Worm (Caenorhabditis elegans) whole organism, young adult: ENCODE results near the gene lsd-1.

Experiments
- B0019.2 ChIP-seq: fragments of 200-800 bp; sonication (Bioruptor generic); conservative IDR thresholded peaks from 2 replicates; pipeline ENCODE4 v1.3.6; 2022; ENCODE audit warnings: missing genetic modification reagents, missing genetic modification characterization, missing compliant biosample characterization
- B0035.1 ChIP-seq: sonication (generic microtip); optimal IDR thresholded peaks from 2 replicates; lab custom pipeline; 2016; ENCODE audit warnings: missing genetic modification characterization, mild to moderate bottlenecking, missing compliant biosample characterization, missing genotype, missing genetic modification reagents
- B0261.1 ChIP-seq: sonication (generic microtip); optimal IDR thresholded peaks from 2 replicates; lab custom pipeline; 2016; ENCODE audit warnings: mild to moderate bottlenecking, missing genetic modification characterization, moderate library complexity, missing compliant biosample characterization
- C06A6.2 ChIP-seq: fragments of 200-800 bp; sonication (Bioruptor generic); conservative IDR thresholded peaks from 2 replicates; pipeline ENCODE4 v1.3.6; 2022; ENCODE audit warnings: missing genetic modification characterization, missing compliant biosample characterization
- F52B5.7 ChIP-seq: sonication (generic microtip); optimal IDR thresholded peaks from 2 replicates; lab custom pipeline; 2016; ENCODE audit warnings: mild to moderate bottlenecking, missing genetic modification characterization, missing compliant biosample characterization
- T07F8.4 ChIP-seq: sonication (generic microtip); optimal IDR thresholded peaks from 2 replicates; lab custom pipeline; 2016; ENCODE audit warnings: mild to moderate bottlenecking, missing genetic modification characterization, moderate library complexity, missing compliant biosample characterization
- ama-1 ChIP-seq, 3 experiments: fragments of 150-350 bp in 1 of 3; sonication (generic microtip) in 2 of 3; optimal IDR thresholded peaks; 2 replicates each; lab custom pipeline; 2014 to 2018; ENCODE audit warnings: missing biosample characterization in 2 of 3, missing genetic modification characterization in 2 of 3, missing genetic modification reagents in 2 of 3
- aptf-3 ChIP-seq: fragments of 200-800 bp; sonication (Bioruptor generic); IDR thresholded peaks from 2 replicates; pipeline ENCODE4 v1.3.6; 2022; ENCODE audit warnings: missing genetic modification characterization, missing compliant biosample characterization
- atf-7 ChIP-seq: sonication (generic microtip); optimal IDR thresholded peaks from 2 replicates; lab custom pipeline; 2017; ENCODE audit warnings: mild to moderate bottlenecking, missing genetic modification characterization, missing compliant biosample characterization
- attf-3 ChIP-seq: fragments of 200-800 bp; sonication (Bioruptor generic); conservative IDR thresholded peaks from 2 replicates; pipeline ENCODE4 v1.3.6; 2022; ENCODE audit warnings: missing genetic modification reagents, missing genetic modification characterization, missing compliant biosample characterization
- attf-5 ChIP-seq: fragments of 200-800 bp; sonication (Bioruptor generic); optimal IDR thresholded peaks from 2 replicates; lab custom pipeline; 2018; ENCODE audit warnings: mild to moderate bottlenecking, missing genetic modification characterization, missing compliant biosample characterization
- ccch-3 ChIP-seq: fragments of 200-800 bp; sonication (Bioruptor generic); optimal IDR thresholded peaks from 2 replicates; lab custom pipeline; 2018; ENCODE audit warnings: mild to moderate bottlenecking, missing genetic modification characterization, missing compliant biosample characterization
- cebp-1 ChIP-seq, 2 experiments: fragments of 200-800 bp in 1 of 2; sonication (Bioruptor generic) in 1 of 2; sonication (generic microtip) in 1 of 2; IDR thresholded peaks in 1 of 2; optimal IDR thresholded peaks in 1 of 2; 2 replicates each; pipeline versions ENCODE4 v1.3.6 to Lab custom; 2017 to 2022; ENCODE audit warnings: missing compliant biosample characterization in 2 of 2, missing genetic modification characterization in 2 of 2, mild to moderate bottlenecking in 1 of 2, missing genetic modification reagents in 1 of 2, moderate library complexity in 1 of 2
- ceh-27 ChIP-seq: fragments of 200-800 bp; sonication (Bioruptor generic); optimal IDR thresholded peaks from 2 replicates; lab custom pipeline; 2018; ENCODE audit warnings: mild to moderate bottlenecking, missing genetic modification characterization, moderate library complexity, missing compliant biosample characterization
- dox-1 ChIP-seq: fragments of 200-800 bp; sonication (Bioruptor generic); IDR thresholded peaks from 2 replicates; pipeline ENCODE4 v1.3.6; 2022; ENCODE audit warnings: missing genetic modification reagents, missing genetic modification characterization, missing compliant biosample characterization
- dpl-1 ChIP-seq: fragments of 150-350 bp; optimal IDR thresholded peaks from 2 replicates; lab custom pipeline; 2014; ENCODE audit warnings: missing biosample characterization, missing genetic modification reagents, missing genetic modification characterization
- efl-1 ChIP-seq: fragments of 150-350 bp; optimal IDR thresholded peaks from 2 replicates; lab custom pipeline; 2014; ENCODE audit warnings: missing biosample characterization, missing genetic modification reagents, missing genetic modification characterization
- ets-4 ChIP-seq: fragments of 200-800 bp; sonication (Bioruptor generic); optimal IDR thresholded peaks from 2 replicates; lab custom pipeline; 2018; ENCODE audit warnings: mild to moderate bottlenecking, missing genetic modification characterization, missing compliant biosample characterization
- fkh-3 ChIP-seq: sonication (generic microtip); optimal IDR thresholded peaks from 2 replicates; lab custom pipeline; 2016; ENCODE audit warnings: mild to moderate bottlenecking, missing genetic modification characterization, missing compliant biosample characterization
- gei-17 ChIP-seq: fragments of 200-800 bp; sonication (Bioruptor generic); optimal IDR thresholded peaks from 2 replicates; lab custom pipeline; 2018; ENCODE audit warnings: mild to moderate bottlenecking, missing genetic modification characterization, missing compliant biosample characterization
- hmg-1.2 ChIP-seq: fragments of 200-800 bp; sonication (Bioruptor generic); IDR thresholded peaks from 2 replicates; pipeline ENCODE4 v1.3.6; 2022; ENCODE audit warnings: missing genetic modification reagents, missing genetic modification characterization, missing compliant biosample characterization
- hmg-20 ChIP-seq: fragments of 200-800 bp; sonication (Bioruptor generic); IDR thresholded peaks from 2 replicates; pipeline ENCODE4 v1.3.6; 2022; ENCODE audit warnings: missing genetic modification reagents, missing genetic modification characterization, missing compliant biosample characterization
- hrde-1 ChIP-seq: sonication (generic microtip); optimal IDR thresholded peaks from 2 replicates; lab custom pipeline; 2016; ENCODE audit warnings: missing genetic modification characterization, mild to moderate bottlenecking, missing compliant biosample characterization, moderate library complexity, missing genotype, missing genetic modification reagents, borderline replicate concordance
- hsf-1 ChIP-seq: fragments of 200-800 bp; sonication (Bioruptor generic); IDR thresholded peaks from 2 replicates; pipeline ENCODE4 v1.3.6; 2022; ENCODE audit warnings: missing genetic modification reagents, missing genetic modification characterization, missing compliant biosample characterization
- let-607 ChIP-seq, 2 experiments: fragments of 200-800 bp in 1 of 2; sonication (Bioruptor generic) in 1 of 2; sonication (generic microtip) in 1 of 2; optimal IDR thresholded peaks; 2 replicates each; lab custom pipeline; 2016 to 2018; ENCODE audit warnings: mild to moderate bottlenecking in 2 of 2, missing compliant biosample characterization in 2 of 2, missing genetic modification characterization in 2 of 2, moderate library complexity in 2 of 2, missing genotype in 1 of 2
- lin-35 ChIP-seq, 3 experiments: fragments of 150-350 bp in 2 of 3; sonication (generic microtip) in 1 of 3; optimal IDR thresholded peaks; 2 replicates each; lab custom pipeline; 2014 to 2018; ENCODE audit warnings: missing biosample characterization in 3 of 3, missing genetic modification characterization in 3 of 3, missing genetic modification reagents in 3 of 3
- lin-40 ChIP-seq: sonication (generic microtip); optimal IDR thresholded peaks from 2 replicates; lab custom pipeline; 2016; ENCODE audit warnings: missing genetic modification characterization, mild to moderate bottlenecking, missing compliant biosample characterization, missing genotype, missing genetic modification reagents
- lin-54 ChIP-seq: fragments of 200-800 bp; sonication (Bioruptor generic); optimal IDR thresholded peaks from 2 replicates; lab custom pipeline; 2018; ENCODE audit warnings: mild to moderate bottlenecking, missing genetic modification characterization, missing compliant biosample characterization
- lir-1 ChIP-seq: fragments of 200-800 bp; sonication (Bioruptor generic); conservative IDR thresholded peaks from 2 replicates; pipeline ENCODE4 v1.3.6; 2022; ENCODE audit warnings: missing genetic modification reagents, missing genetic modification characterization, missing compliant biosample characterization
- madf-3 ChIP-seq: fragments of 200-800 bp; sonication (Bioruptor generic); IDR thresholded peaks from 2 replicates; pipeline ENCODE4 v1.3.6; 2022; ENCODE audit warnings: missing genetic modification reagents, missing genetic modification characterization, missing compliant biosample characterization
- madf-8 ChIP-seq: fragments of 200-800 bp; sonication (Bioruptor generic); conservative IDR thresholded peaks from 2 replicates; pipeline ENCODE4 v1.3.6; 2022; ENCODE audit warnings: missing genetic modification reagents, missing genetic modification characterization, missing compliant biosample characterization
- mxl-1 ChIP-seq: sonication (generic microtip); optimal IDR thresholded peaks from 2 replicates; lab custom pipeline; 2016; ENCODE audit warnings: missing genetic modification characterization, missing compliant biosample characterization
- nfya-1 ChIP-seq: sonication (generic microtip); optimal IDR thresholded peaks from 2 replicates; lab custom pipeline; 2017; ENCODE audit warnings: antibody characterized with exemption, missing compliant biosample characterization, missing genetic modification characterization, borderline replicate concordance; ENCODE audit not compliant: insufficient read depth
- nfya-2 ChIP-seq: fragments of 200-800 bp; sonication (Bioruptor generic); IDR thresholded peaks from 2 replicates; pipeline ENCODE4 v1.3.6; 2022; ENCODE audit warnings: missing genetic modification reagents, missing genetic modification characterization, missing compliant biosample characterization
- nhr-27 ChIP-seq: fragments of 200-800 bp; sonication (Bioruptor generic); optimal IDR thresholded peaks from 2 replicates; lab custom pipeline; 2018; ENCODE audit warnings: mild to moderate bottlenecking, missing genetic modification characterization, moderate library complexity, missing compliant biosample characterization
- pbrm-1 ChIP-seq: fragments of 200-800 bp; sonication (Bioruptor generic); IDR thresholded peaks from 2 replicates; pipeline ENCODE4 v1.3.6; 2022; ENCODE audit warnings: missing genetic modification reagents, missing genetic modification characterization, missing compliant biosample characterization
- pha-4 ChIP-seq: fragments of 150-350 bp; sonication (generic microtip); optimal IDR thresholded peaks from 2 replicates; lab custom pipeline; 2014; ENCODE audit warnings: missing biosample characterization, missing genetic modification reagents, missing genetic modification characterization
- rcor-1 ChIP-seq: fragments of 200-800 bp; sonication (Bioruptor generic); IDR thresholded peaks from 2 replicates; pipeline ENCODE4 v1.3.6; 2022; ENCODE audit warnings: missing genetic modification reagents, missing genetic modification characterization, missing compliant biosample characterization
- rec-8 ChIP-seq, 2 experiments: sonication (generic microtip); optimal IDR thresholded peaks; 2 replicates each; lab custom pipeline; 2016; ENCODE audit warnings: mild to moderate bottlenecking in 2 of 2, missing genetic modification characterization in 2 of 2, missing genetic modification reagents in 2 of 2, missing genotype in 2 of 2, missing biosample characterization in 1 of 2, missing compliant biosample characterization in 1 of 2, moderate library complexity in 1 of 2
- rpc-1 ChIP-seq, 2 experiments: fragments of 150-350 bp in 1 of 2; sonication (generic microtip) in 1 of 2; optimal IDR thresholded peaks; 2 replicates each; lab custom pipeline; 2014 to 2018; ENCODE audit warnings: missing biosample characterization in 1 of 2, missing genetic modification characterization in 1 of 2, missing genetic modification reagents in 1 of 2, missing genotype in 1 of 2
- sptf-2 ChIP-seq: fragments of 200-800 bp; sonication (Bioruptor generic); optimal IDR thresholded peaks from 2 replicates; lab custom pipeline; 2018; ENCODE audit warnings: mild to moderate bottlenecking, missing genetic modification characterization, missing compliant biosample characterization
- tbp1 ChIP-seq: fragments of 200-800 bp; sonication (Bioruptor generic); optimal IDR thresholded peaks from 2 replicates; lab custom pipeline; 2018; ENCODE audit warnings: mild to moderate bottlenecking, missing genetic modification characterization, missing compliant biosample characterization
- unc-130 ChIP-seq: sonication (generic microtip); optimal IDR thresholded peaks from 2 replicates; lab custom pipeline; 2016; ENCODE audit warnings: missing genetic modification reagents, missing genetic modification characterization, missing compliant biosample characterization
- xnd-1 ChIP-seq: sonication (generic microtip); optimal IDR thresholded peaks from 2 replicates; lab custom pipeline; 2016; ENCODE audit warnings: missing genotype, missing genetic modification reagents, missing genetic modification characterization, missing compliant biosample characterization
- zfh-2 ChIP-seq: fragments of 200-800 bp; sonication (Bioruptor generic); conservative IDR thresholded peaks from 2 replicates; pipeline ENCODE4 v1.3.6; 2022; ENCODE audit warnings: missing genetic modification reagents, missing genetic modification characterization, missing compliant biosample characterization
- ztf-28 ChIP-seq: fragments of 200-800 bp; sonication (Bioruptor generic); IDR thresholded peaks from 2 replicates; pipeline ENCODE4 v1.3.6; 2022; ENCODE audit warnings: missing genetic modification reagents, missing genetic modification characterization, missing compliant biosample characterization

lsd-1 gene

DNA sequence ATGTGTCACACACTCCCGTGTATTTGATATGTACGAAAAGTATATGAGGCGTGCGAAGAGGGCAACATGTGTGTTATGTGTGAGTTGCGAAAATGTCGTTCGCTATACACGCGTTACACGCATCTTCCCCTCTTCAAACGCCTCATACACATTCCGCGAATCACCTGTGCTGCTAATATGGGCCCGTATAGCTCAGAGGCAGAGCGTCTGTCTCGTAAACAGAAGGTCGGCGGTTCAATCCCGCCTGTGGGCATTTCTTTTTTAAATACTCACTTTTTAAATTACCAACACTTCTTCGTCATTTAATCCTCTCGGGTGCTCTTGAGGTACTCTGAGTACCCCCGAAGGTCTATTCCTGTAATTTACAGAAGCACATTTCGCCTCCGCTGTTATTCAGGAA is 15.1 kb upstream of the lsd-1 start (continued):
- TF ChIP-seq pha-4 (tag; lab: Kevin White, UChicago) = no peak
- TF ChIP-seq tbp1 (GFP tag; lab: Kevin White, UChicago) = peak; percentile 94
- peak; percentile 70 for TF ChIP-seq attf-5 (GFP tag; lab: Kevin White, UChicago)
- TF ChIP-seq lin-40 (tag; lab: Kevin White, UChicago) = no peak
- no peak for TF ChIP-seq fkh-3
- TF ChIP-seq T07F8.4 = peak; percentile 23
- TF ChIP-seq dox-1 (GFP tag; lab: Robert Waterston, UW) = peak; percentile 79; the same call in 1 of the 2 replicates
- TF ChIP-seq let-607 (tag; optimal IDR thresholded peaks at IDR 0.05; lab: Kevin White, UChicago) = peak in 1 of 2 experiments; percentile 15
- no peak for TF ChIP-seq efl-1 (GFP tag; lab: Kevin White, UChicago)
- TF ChIP-seq C06A6.2 = no peak
- TF ChIP-seq nfya-2 (GFP tag; lab: Robert Waterston, UW) = no peak
- no peak for TF ChIP-seq unc-130 (GFP tag; lab: Kevin White, UChicago)
- no peak for TF ChIP-seq lir-1
- TF ChIP-seq hmg-20 (GFP tag; lab: Robert Waterston, UW) = peak; percentile 16; the same call in 1 of the 2 replicates
- TF ChIP-seq hmg-1.2 (GFP tag; lab: Robert Waterston, UW) = peak; percentile 69
- no peak for TF ChIP-seq dpl-1 (GFP tag; lab: Kevin White, UChicago)
- peak; percentile 42 for TF ChIP-seq B0035.1 (tag; lab: Kevin White, UChicago)
- no peak for TF ChIP-seq gei-17
- 0 out of 2 replicates have a peak, but pooled peaks have one; percentile 30 for TF ChIP-seq cebp-1 (GFP tag; IDR thresholded peaks at IDR 0.05; lab: Robert Waterston, UW)
- TF ChIP-seq cebp-1 (tag; optimal IDR thresholded peaks at IDR 0.05; lab: Kevin White, UChicago) = no peak
- TF ChIP-seq rcor-1 (GFP tag; lab: Robert Waterston, UW) = peak; percentile 27; the same call in 1 of the 2 replicates
- TF ChIP-seq attf-3 = no peak
- peak; percentile 4 for TF ChIP-seq ets-4 (GFP tag; lab: Kevin White, UChicago)
- no peak for TF ChIP-seq B0019.2 (GFP tag; lab: Robert Waterston, UW)
- peak; percentile 78 for TF ChIP-seq pbrm-1 (GFP tag; lab: Robert Waterston, UW)
- TF ChIP-seq nfya-1 (tag; lab: Kevin White, UChicago) = no peak
- TF ChIP-seq hrde-1 (tag; lab: Kevin White, UChicago) = peak; percentile 17
- TF ChIP-seq ceh-27 (GFP tag; lab: Kevin White, UChicago) = peak; percentile 3
- peak; percentile 71; the same call in 1 of the 2 replicates for TF ChIP-seq ztf-28 (GFP tag; lab: Robert Waterston, UW)
- peak; percentile 89 for TF ChIP-seq B0261.1
- TF ChIP-seq mxl-1 (tag; lab: Kevin White, UChicago) = peak; percentile 85
- TF ChIP-seq madf-3 (GFP tag; lab: Robert Waterston, UW) = 0 out of 2 replicates have a peak, but pooled peaks have one; percentile 17
- TF ChIP-seq nhr-27 (tag; lab: Kevin White, UChicago) = no peak
- TF ChIP-seq aptf-3 = no peak
- no peak for TF ChIP-seq F52B5.7 (tag; lab: Kevin White, UChicago)
- no peak for TF ChIP-seq ama-1 (optimal IDR thresholded peaks at IDR 0.05; lab: Kevin White, UChicago)
- peak in 1 of 2 experiments; percentile 25 for TF ChIP-seq ama-1 (GFP tag; optimal IDR thresholded peaks at IDR 0.05; lab: Kevin White, UChicago)
- no peak for TF ChIP-seq lin-35 (GFP tag; optimal IDR thresholded peaks at IDR 0.05; lab: Kevin White, UChicago)
- TF ChIP-seq rpc-1 (optimal IDR thresholded peaks at IDR 0.05; lab: Kevin White, UChicago) = peak; percentile 71
- peak; percentile 93 for TF ChIP-seq rpc-1 (tag; optimal IDR thresholded peaks at IDR 0.05; lab: Kevin White, UChicago)
- no peak for TF ChIP-seq zfh-2 (GFP tag; lab: Robert Waterston, UW)
- TF ChIP-seq ccch-3 (GFP tag; lab: Kevin White, UChicago) = no peak
- no peak for TF ChIP-seq madf-8
- TF ChIP-seq atf-7 = peak; percentile 26
- peak in 1 of 2 experiments; percentile 50 for TF ChIP-seq rec-8 (tag; optimal IDR thresholded peaks at IDR 0.05; lab: Kevin White, UChicago)
- no peak for TF ChIP-seq hsf-1 (GFP tag; lab: Robert Waterston, UW)
- TF ChIP-seq lin-54 = peak; percentile 52
- no peak for TF ChIP-seq xnd-1 (tag; lab: Kevin White, UChicago)
- peak; percentile 46 for TF ChIP-seq sptf-2 (GFP tag; lab: Kevin White, UChicago)
